Fruit fly (Drosophila melanogaster) S2 (cell line): ENCODE data around the gene bocks.

Source experiments
- CG8478 ChIP-seq: fragments of >200 bp; optimal IDR thresholded peaks from 2 replicates; lab custom pipeline; 2018
- CTCF ChIP-seq, 2 experiments: fragments of >200 bp; optimal IDR thresholded peaks; 2 replicates each; lab custom pipeline; 2018

Gene bocks

DNA sequence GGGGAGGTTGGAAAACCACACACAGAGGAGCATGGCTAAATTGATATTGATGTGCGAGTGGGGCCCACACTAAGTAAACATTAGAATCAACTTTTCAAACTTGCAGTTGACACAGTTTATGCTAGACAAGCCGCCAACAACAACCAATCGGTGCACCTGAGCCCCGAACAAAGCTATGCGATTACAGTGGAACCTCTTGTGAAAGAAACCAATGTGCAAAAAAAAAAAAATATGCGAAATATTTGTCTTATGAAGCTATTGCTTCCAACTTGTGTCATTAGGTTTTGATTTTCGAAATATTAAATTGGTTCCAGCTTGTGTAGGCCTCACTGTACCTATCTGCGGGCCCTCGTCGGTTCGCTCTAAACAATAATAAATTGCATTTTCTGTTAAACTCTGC, 27.5 kb upstream of the bocks start:
- TF ChIP-seq CG8478 (lab: Kevin White, UChicago) (no peak), CTCF (optimal IDR thresholded peaks at IDR 0.05; lab: Kevin White, UChicago) (no peak)

DNA sequence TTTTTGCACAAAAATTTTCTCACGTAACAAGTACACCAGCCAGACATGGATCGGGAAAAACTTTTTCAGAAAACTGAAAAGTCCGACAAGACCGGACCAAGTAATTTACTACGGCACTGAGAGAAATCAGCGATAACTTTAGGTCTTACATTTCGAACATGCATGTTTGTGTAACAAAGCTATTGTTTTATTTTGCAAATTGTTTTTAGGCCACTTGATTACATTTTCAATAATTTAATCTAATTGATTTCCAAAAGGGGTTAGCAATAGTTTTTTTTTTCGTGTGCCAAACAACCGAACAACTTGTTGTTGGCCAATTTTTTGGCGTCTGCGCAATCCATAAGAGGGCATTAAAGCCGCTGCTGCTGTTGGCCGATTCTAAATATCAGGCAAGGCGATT, 22.3 kb upstream of the bocks start:
- TF ChIP-seq CTCF (optimal IDR thresholded peaks at IDR 0.05; lab: Kevin White, UChicago) (no peak), CG8478 (lab: Kevin White, UChicago) (no peak)

dm6 chr3R:9612217-9612616, 21.4 kb upstream of the bocks start:
- TF ChIP-seq CG8478 (lab: Kevin White, UChicago) (no peak), CTCF (optimal IDR thresholded peaks at IDR 0.05; lab: Kevin White, UChicago) (no peak)

dm6 chr3R:9608206-9608605, 17.4 kb upstream of the bocks start:
- no peak for TF ChIP-seq CTCF (optimal IDR thresholded peaks at IDR 0.05; lab: Kevin White, UChicago)
- no peak for TF ChIP-seq CG8478 (lab: Kevin White, UChicago)

dm6 chr3R:9606913-9607804, 16.4 kb upstream of the bocks start:
- TF ChIP-seq CTCF (optimal IDR thresholded peaks at IDR 0.05; lab: Kevin White, UChicago) (no peak), CG8478 (lab: Kevin White, UChicago) (no peak)

- TF ChIP-seq CG8478 (lab: Kevin White, UChicago) (no peak), CTCF (optimal IDR thresholded peaks at IDR 0.05; lab: Kevin White, UChicago) (no peak)
These were observed 14.3 kb upstream of the bocks start for dm6 chr3R:9605084-9605483.

dm6 chr3R:9604445-9605020, 13.7 kb upstream of the bocks start:
- TF ChIP-seq CG8478 (lab: Kevin White, UChicago) (no peak), CTCF (optimal IDR thresholded peaks at IDR 0.05; lab: Kevin White, UChicago) (no peak)

- TF ChIP-seq CTCF (optimal IDR thresholded peaks at IDR 0.05; lab: Kevin White, UChicago) (no peak), CG8478 (lab: Kevin White, UChicago) (no peak)
These were observed 12.5 kb upstream of the bocks start for dm6 chr3R:9603022-9603942.

DNA sequence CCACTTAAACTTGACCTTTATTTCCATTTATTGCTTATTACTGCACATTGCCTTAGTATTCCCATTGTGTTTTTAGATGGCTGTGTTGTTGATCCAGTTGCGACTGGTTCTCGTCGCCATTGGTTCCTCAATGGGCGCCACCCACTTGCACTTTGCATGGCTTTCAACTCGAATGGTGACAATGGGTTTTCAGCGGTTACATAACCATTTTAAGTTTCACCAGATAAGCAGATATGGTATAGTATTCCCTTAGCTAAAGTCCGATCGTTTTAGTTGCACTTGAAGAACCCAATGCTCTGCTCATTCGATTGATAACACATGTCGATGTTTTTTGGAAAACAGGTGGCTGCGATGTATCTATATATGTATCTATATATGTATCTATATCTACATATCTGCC, 11.1 kb upstream of the bocks start:
- TF ChIP-seq CG8478 (lab: Kevin White, UChicago) (no peak), CTCF (optimal IDR thresholded peaks at IDR 0.05; lab: Kevin White, UChicago) (no peak)

dm6 chr3R:9600558-9600959, 9.8 kb upstream of the bocks start:
- no peak for TF ChIP-seq CG8478 (lab: Kevin White, UChicago)
- no peak for TF ChIP-seq CTCF (optimal IDR thresholded peaks at IDR 0.05; lab: Kevin White, UChicago)

- TF ChIP-seq CTCF (optimal IDR thresholded peaks at IDR 0.05; lab: Kevin White, UChicago), result no peak
- TF ChIP-seq CG8478 (lab: Kevin White, UChicago), result no peak
These were observed 7.3 kb upstream of the bocks start for dm6 chr3R:9598099-9598498.

dm6 chr3R:9596615-9597014, 5.8 kb upstream of the bocks start:
- TF ChIP-seq CG8478 (lab: Kevin White, UChicago), result no peak
- no peak for TF ChIP-seq CTCF (optimal IDR thresholded peaks at IDR 0.05; lab: Kevin White, UChicago)

DNA sequence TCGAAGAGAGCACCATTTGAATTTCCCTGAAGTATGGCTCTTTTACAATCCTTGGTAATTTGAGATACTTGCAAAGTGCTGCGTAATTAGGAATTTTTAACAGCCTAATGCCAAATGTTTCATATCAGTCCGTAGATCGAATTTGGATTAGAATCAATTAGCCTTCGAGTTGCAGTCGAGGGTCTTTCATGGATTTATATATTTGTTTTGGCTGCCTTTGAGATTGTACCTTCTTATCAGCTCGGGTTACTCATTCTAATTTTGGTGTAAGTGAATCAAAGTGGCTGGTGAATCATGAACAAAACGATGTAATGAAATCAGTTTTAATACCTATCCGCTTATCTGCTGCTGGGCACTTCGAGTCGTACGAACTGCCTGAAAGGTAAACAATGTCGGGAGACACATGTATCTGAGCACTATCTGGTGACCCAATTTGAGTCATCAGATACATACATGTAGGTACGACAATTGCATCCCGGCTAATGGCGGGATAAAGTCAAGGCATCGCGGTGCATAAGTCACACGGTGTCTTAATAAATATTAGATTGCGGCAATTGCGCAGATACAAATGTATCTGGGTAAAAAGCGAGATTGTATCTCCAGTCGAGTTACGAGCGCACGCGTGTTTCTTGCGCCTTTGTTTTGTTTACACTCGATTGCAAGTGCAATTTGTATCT, 5.0 kb upstream of the bocks start:
- TF ChIP-seq CTCF (optimal IDR thresholded peaks at IDR 0.05; lab: Kevin White, UChicago) (no peak), CG8478 (lab: Kevin White, UChicago) (no peak)

DNA sequence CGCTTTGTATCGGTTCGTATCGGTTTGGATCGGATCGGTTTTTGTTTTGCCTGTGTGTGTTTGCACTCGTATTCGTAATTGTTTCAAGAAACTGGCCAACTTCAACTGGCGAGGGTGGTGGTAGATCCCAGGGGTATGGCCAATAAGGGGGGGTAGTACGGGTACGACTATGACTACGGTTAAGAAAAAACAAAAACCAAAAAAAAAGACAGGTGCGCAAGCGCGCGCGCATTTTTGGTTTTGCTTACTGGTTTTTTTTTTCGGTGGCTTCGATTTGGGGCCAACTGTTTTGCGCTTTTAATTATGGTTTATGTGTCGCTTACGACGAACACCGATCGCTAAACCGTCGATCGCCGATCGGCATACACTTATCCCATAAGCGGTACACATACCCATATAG, 4.0 kb upstream of the bocks start:
- no peak for TF ChIP-seq CTCF (optimal IDR thresholded peaks at IDR 0.05; lab: Kevin White, UChicago)
